Comparison of ENCODE assay signal across 4 fruit fly cellular contexts in the genomic region with DNA sequence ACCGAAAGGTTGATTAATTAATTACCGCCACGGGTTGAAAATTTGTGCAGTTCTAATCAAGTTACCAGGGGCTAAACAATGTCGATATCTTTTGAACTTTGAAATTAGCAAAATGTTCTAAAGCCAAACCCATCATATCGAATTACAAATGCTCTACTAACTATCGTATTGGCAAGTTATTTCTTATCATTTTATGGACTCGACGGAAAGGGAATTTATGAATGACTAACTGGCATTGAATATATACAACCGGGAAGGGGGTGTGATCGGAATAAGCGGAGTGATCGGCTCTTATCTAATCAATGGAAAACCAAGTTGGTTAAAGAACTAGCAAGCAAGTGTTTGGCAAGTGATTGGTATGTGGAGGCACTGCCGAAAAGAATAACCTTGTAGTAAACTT.
TF ChIP-seq lines count a peak whose summit lies in the region.

No protein-coding gene starts in this region.

- TF ChIP-seq CTCF in whole organism, embryonic (GFP tag; optimal IDR thresholded peaks at IDR 0.05; lab: Kevin White, UChicago) = no peak

TF ChIP-seq in whole organism, adult, 20 proteins besides CTCF, POLR2A, EP300 and RAD21:
- TF ChIP-seq toe (GFP tag; optimal IDR thresholded peaks at IDR 0.05; lab: Kevin White, UChicago) (no peak), bab1 (GFP tag; optimal IDR thresholded peaks at IDR 0.05; lab: Kevin White, UChicago) (no peak), Hr96 (GFP tag; optimal IDR thresholded peaks at IDR 0.05; lab: Kevin White, UChicago) (no peak), CG7045 (GFP tag; optimal IDR thresholded peaks at IDR 0.05; lab: Kevin White, UChicago) (peak; percentile 6), cnc (optimal IDR thresholded peaks at IDR 0.05; lab: Kevin White, UChicago) (no peak), cic (GFP tag; optimal IDR thresholded peaks at IDR 0.05; lab: Kevin White, UChicago) (peak; percentile 97), Mnt (GFP tag; optimal IDR thresholded peaks at IDR 0.05; lab: Kevin White, UChicago) (peak; percentile 25), CG7101 (tag; optimal IDR thresholded peaks at IDR 0.05; lab: Kevin White, UChicago) (peak; percentile 64), pad (GFP tag; optimal IDR thresholded peaks at IDR 0.05; lab: Kevin White, UChicago) (no peak), CG5204 (GFP tag; optimal IDR thresholded peaks at IDR 0.05; lab: Kevin White, UChicago) (no peak), Crg-1 (GFP tag; optimal IDR thresholded peaks at IDR 0.05; lab: Kevin White, UChicago) (peak; percentile 16), CG33017 (tag; optimal IDR thresholded peaks at IDR 0.05; lab: Kevin White, UChicago) (peak; percentile 61), CG14711 (tag; optimal IDR thresholded peaks at IDR 0.05; lab: Kevin White, UChicago) (no peak), Clk (GFP tag; optimal IDR thresholded peaks at IDR 0.05; lab: Kevin White, UChicago) (no peak), CG12768 (GFP tag; optimal IDR thresholded peaks at IDR 0.05; lab: Kevin White, UChicago) (peak; percentile 53), CG1620 (GFP tag; optimal IDR thresholded peaks at IDR 0.05; lab: Kevin White, UChicago) (no peak), ovo (GFP tag; optimal IDR thresholded peaks at IDR 0.05; lab: Kevin White, UChicago) (no peak), tj (GFP tag; optimal IDR thresholded peaks at IDR 0.05; lab: Kevin White, UChicago) (no peak), kay (GFP tag; lab: Kevin White, UChicago; ENCODE audit: borderline replicate concordance) (no peak), CG11617 (GFP tag; optimal IDR thresholded peaks at IDR 0.05; lab: Kevin White, UChicago) (peak; percentile 25)
TF ChIP-seq in whole organism, adult: peak in this region for 8.

TF ChIP-seq in whole organism, embryonic, 481 proteins besides CTCF, POLR2A, EP300 and RAD21 (continues in another document):
- TF ChIP-seq prd (optimal IDR thresholded peaks at IDR 0.05; lab: Kevin White, UChicago) (no peak), prd (GFP tag; IDR thresholded peaks at IDR 0.05; lab: Robert Waterston, UW) (no peak), CG6254 (GFP tag; optimal IDR thresholded peaks at IDR 0.05; lab: Kevin White, UChicago) (no peak), pfk (GFP tag; optimal IDR thresholded peaks at IDR 0.05; lab: Kevin White, UChicago) (no peak), sim (GFP tag; IDR thresholded peaks at IDR 0.05; lab: Robert Waterston, UW) (no peak), CG9609 (GFP tag; optimal IDR thresholded peaks at IDR 0.05; lab: Kevin White, UChicago) (no peak), ash1 (GFP tag; optimal IDR thresholded peaks at IDR 0.05; lab: Kevin White, UChicago) (no peak), CG15011 (GFP tag; optimal IDR thresholded peaks at IDR 0.05; lab: Kevin White, UChicago) (no peak), CG11085 (GFP tag; IDR thresholded peaks at IDR 0.05; lab: Robert Waterston, UW) (no peak), tio (GFP tag; optimal IDR thresholded peaks at IDR 0.05; lab: Kevin White, UChicago) (no peak), CG14014 (GFP tag; IDR thresholded peaks at IDR 0.05; lab: Robert Waterston, UW) (no peak), CG16863 (GFP tag; optimal IDR thresholded peaks at IDR 0.05; lab: Kevin White, UChicago) (no peak), Lim3 (GFP tag; IDR thresholded peaks at IDR 0.05; lab: Robert Waterston, UW) (no peak), Aef1 (GFP tag; IDR thresholded peaks at IDR 0.05; lab: Robert Waterston, UW) (no peak), toy (GFP tag; IDR thresholded peaks at IDR 0.05; lab: Robert Waterston, UW) (no peak), Dfd (GFP tag; optimal IDR thresholded peaks at IDR 0.05; lab: Kevin White, UChicago) (no peak), CG7987 (GFP tag; optimal IDR thresholded peaks at IDR 0.05; lab: Kevin White, UChicago) (no peak), crp (GFP tag; optimal IDR thresholded peaks at IDR 0.05; lab: Kevin White, UChicago) (no peak), ara (GFP tag; IDR thresholded peaks at IDR 0.05; lab: Robert Waterston, UW) (no peak), hb (GFP tag; IDR thresholded peaks at IDR 0.05; lab: Robert Waterston, UW; ENCODE audit: partially characterized antibody) (no peak), Fer3 (tag; optimal IDR thresholded peaks at IDR 0.05; lab: Kevin White, UChicago) (peak; percentile 48), mirr (GFP tag; optimal IDR thresholded peaks at IDR 0.05; lab: Kevin White, UChicago) (peak; percentile 99), CG31365 (tag; optimal IDR thresholded peaks at IDR 0.05; lab: Kevin White, UChicago) (peak; percentile 29), salm (tag; optimal IDR thresholded peaks at IDR 0.05; lab: Kevin White, UChicago) (no peak), CG6654 (GFP tag; optimal IDR thresholded peaks at IDR 0.05; lab: Kevin White, UChicago) (no peak)

TF ChIP-seq in whole organism, prepupa, 60 proteins besides CTCF, POLR2A, EP300 and RAD21:
- TF ChIP-seq fd59A (GFP tag; optimal IDR thresholded peaks at IDR 0.05; lab: Kevin White, UChicago) (no peak), CG7368 (GFP tag; optimal IDR thresholded peaks at IDR 0.05; lab: Kevin White, UChicago) (no peak), CG31627 (GFP tag; optimal IDR thresholded peaks at IDR 0.05; lab: Kevin White, UChicago) (no peak), vri (GFP tag; optimal IDR thresholded peaks at IDR 0.05; lab: Kevin White, UChicago) (peak; percentile 74), fd85E (GFP tag; optimal IDR thresholded peaks at IDR 0.05; lab: Kevin White, UChicago) (no peak), topi (GFP tag; optimal IDR thresholded peaks at IDR 0.05; lab: Kevin White, UChicago) (no peak), Ets21C (GFP tag; optimal IDR thresholded peaks at IDR 0.05; lab: Kevin White, UChicago) (no peak), Eip78C (GFP tag; lab: Kevin White, UChicago) (peak; percentile 55)

TF ChIP-seq in whole organism, wandering third instar larva, 38 proteins besides CTCF, POLR2A, EP300 and RAD21:
- TF ChIP-seq Hnf4 (GFP tag; optimal IDR thresholded peaks at IDR 0.05; lab: Kevin White, UChicago) (peak; percentile 64), fru (GFP tag; optimal IDR thresholded peaks at IDR 0.05; lab: Kevin White, UChicago) (peak; percentile 39), dsf (GFP tag; optimal IDR thresholded peaks at IDR 0.05; lab: Kevin White, UChicago; ENCODE audit: borderline replicate concordance) (no peak), ey (GFP tag; optimal IDR thresholded peaks at IDR 0.05; lab: Kevin White, UChicago) (peak; percentile 31), Myc (optimal IDR thresholded peaks at IDR 0.05; lab: Kevin White, UChicago) (no peak), h (GFP tag; optimal IDR thresholded peaks at IDR 0.05; lab: Kevin White, UChicago) (peak; percentile 67), rgr (GFP tag; optimal IDR thresholded peaks at IDR 0.05; lab: Kevin White, UChicago) (peak; percentile 40), Abd-B (GFP tag; optimal IDR thresholded peaks at IDR 0.05; lab: Kevin White, UChicago) (no peak), foxo (GFP tag; optimal IDR thresholded peaks at IDR 0.05; lab: Kevin White, UChicago) (peak in 1 of 2 experiments; percentile 36)
